Fruit fly (Drosophila melanogaster) whole organism, embryonic: ENCODE measurements around the gene Fum1.
A peak's percentile ranks its signal among the peaks of the same experiment; 100 is the strongest.

ENCODE experiments used
- ATbp ChIP-seq: fragments of 200-800 bp; sonication (Bioruptor generic); optimal IDR thresholded peaks from 2 replicates; lab custom pipeline; 2017; ENCODE audit warnings: missing biosample characterization, mild to moderate bottlenecking, missing genetic modification characterization, missing genetic modification reagents
- Adf1 ChIP-seq: fragments of 200-800 bp; sonication (Bioruptor generic); IDR thresholded peaks from 2 replicates; pipeline ENCODE4 v1.3.6; 2022; ENCODE audit warnings: missing biosample characterization, missing genetic modification characterization
- Atf-2 ChIP-seq: fragments of 200-800 bp; sonication (Bioruptor generic); optimal IDR thresholded peaks from 2 replicates; lab custom pipeline; 2016; ENCODE audit warnings: missing biosample characterization, missing genetic modification characterization
- Blimp-1 ChIP-seq: fragments of 200-800 bp; sonication (Bioruptor generic); optimal IDR thresholded peaks from 3 replicates; lab custom pipeline; 2018; ENCODE audit warnings: missing biosample characterization, missing genetic modification characterization, mild to moderate bottlenecking, moderate library complexity, missing genetic modification reagents
- CG10959 ChIP-seq: fragments of 200-800 bp; sonication (Bioruptor generic); IDR thresholded peaks from 2 replicates; pipeline ENCODE4 v1.3.6; 2022; ENCODE audit warnings: missing biosample characterization, missing genetic modification characterization
- CG11723 ChIP-seq: fragments of 200-800 bp; sonication (Bioruptor generic); optimal IDR thresholded peaks from 2 replicates; lab custom pipeline; 2017; ENCODE audit warnings: missing biosample characterization, mild to moderate bottlenecking, missing genetic modification characterization
- CG12071 ChIP-seq: fragments of 200-800 bp; sonication (Bioruptor generic); optimal IDR thresholded peaks from 3 replicates; lab custom pipeline; 2018; ENCODE audit warnings: missing biosample characterization, mild to moderate bottlenecking, missing genetic modification characterization
- CG12104 ChIP-seq: fragments of 200-800 bp; sonication (Bioruptor generic); optimal IDR thresholded peaks from 3 replicates; lab custom pipeline; 2016; ENCODE audit warnings: missing biosample characterization, missing genetic modification characterization
- CG12299 ChIP-seq: fragments of 200-800 bp; sonication (Bioruptor generic); optimal IDR thresholded peaks from 2 replicates; lab custom pipeline; 2018; ENCODE audit warnings: missing biosample characterization, mild to moderate bottlenecking, missing genetic modification characterization
- CG13123 ChIP-seq: fragments of 200-800 bp; sonication (Bioruptor generic); optimal IDR thresholded peaks from 2 replicates; lab custom pipeline; 2016; ENCODE audit warnings: missing biosample characterization, missing genetic modification characterization
- CG13287 ChIP-seq: fragments of 200-800 bp; sonication (Bioruptor generic); IDR thresholded peaks from 2 replicates; pipeline ENCODE4 v1.3.6; 2022; ENCODE audit warnings: missing biosample characterization, missing genetic modification characterization; ENCODE audit not compliant: partially characterized antibody
- CG13296 ChIP-seq: fragments of 200-800 bp; sonication (Bioruptor generic); optimal IDR thresholded peaks from 3 replicates; lab custom pipeline; 2018; ENCODE audit warnings: missing biosample characterization, mild to moderate bottlenecking, missing genetic modification characterization
- CG13775 ChIP-seq: fragments of 200-800 bp; sonication (Bioruptor generic); optimal IDR thresholded peaks from 3 replicates; lab custom pipeline; 2017; ENCODE audit warnings: missing biosample characterization, mild to moderate bottlenecking, missing genetic modification characterization
- CG15696 ChIP-seq: fragments of 200-800 bp; sonication (Bioruptor generic); optimal IDR thresholded peaks from 2 replicates; lab custom pipeline; 2019; ENCODE audit warnings: missing biosample characterization, mild to moderate bottlenecking, missing genetic modification characterization, moderate library complexity
- CG1603 ChIP-seq: fragments of 200-800 bp; sonication (Bioruptor generic); optimal IDR thresholded peaks from 2 replicates; lab custom pipeline; 2019; ENCODE audit warnings: missing biosample characterization, mild to moderate bottlenecking, missing genetic modification characterization, moderate library complexity
- CG17829 ChIP-seq: fragments of 200-800 bp; optimal IDR thresholded peaks from 2 replicates; lab custom pipeline; 2019; ENCODE audit warnings: missing biosample characterization, mild to moderate bottlenecking, missing genetic modification characterization, moderate library complexity
- CG18599 ChIP-seq: fragments of 200-800 bp; sonication (Bioruptor generic); optimal IDR thresholded peaks from 3 replicates; lab custom pipeline; 2017; ENCODE audit warnings: missing biosample characterization, missing genetic modification characterization, mild to moderate bottlenecking, moderate library complexity, missing genetic modification reagents
- CG18619 ChIP-seq: fragments of 200-800 bp; sonication (Bioruptor generic); optimal IDR thresholded peaks from 3 replicates; lab custom pipeline; 2017; ENCODE audit warnings: missing biosample characterization, mild to moderate bottlenecking, missing genetic modification characterization
- CG2120 ChIP-seq: fragments of 200-800 bp; sonication (Bioruptor generic); optimal IDR thresholded peaks from 3 replicates; lab custom pipeline; 2016; ENCODE audit warnings: missing biosample characterization, missing genetic modification characterization
- CG2875 ChIP-seq: fragments of 200-800 bp; sonication (Bioruptor generic); optimal IDR thresholded peaks from 2 replicates; lab custom pipeline; 2017; ENCODE audit warnings: missing biosample characterization, mild to moderate bottlenecking, missing genetic modification characterization, missing genetic modification reagents
- CG30431 ChIP-seq: fragments of 200-800 bp; sonication (Bioruptor generic); optimal IDR thresholded peaks from 2 replicates; lab custom pipeline; 2017; ENCODE audit warnings: missing biosample characterization, missing genetic modification characterization
- CG3995 ChIP-seq: fragments of 200-800 bp; sonication (Bioruptor generic); optimal IDR thresholded peaks from 3 replicates; lab custom pipeline; 2016; ENCODE audit warnings: missing biosample characterization, missing genetic modification characterization
- CG6683 ChIP-seq: fragments of 200-800 bp; sonication (Bioruptor generic); optimal IDR thresholded peaks from 2 replicates; lab custom pipeline; 2017; ENCODE audit warnings: missing biosample characterization, mild to moderate bottlenecking, missing genetic modification characterization, missing genetic modification reagents
- CG6791 ChIP-seq: fragments of 200-800 bp; sonication (Bioruptor generic); IDR thresholded peaks from 3 replicates; pipeline ENCODE4 v1.3.6; 2022; ENCODE audit warnings: missing biosample characterization, missing genetic modification characterization; ENCODE audit not compliant: partially characterized antibody
- CG7839 ChIP-seq: fragments of 200-800 bp; sonication (Bioruptor generic); optimal IDR thresholded peaks from 3 replicates; lab custom pipeline; 2018; ENCODE audit warnings: missing biosample characterization, mild to moderate bottlenecking, missing genetic modification characterization, moderate library complexity
- Dfd ChIP-seq, 2 experiments: fragments of >200 bp; optimal IDR thresholded peaks; 2 replicates each; lab custom pipeline; 2017; ENCODE audit warnings: missing biosample characterization in 2 of 2, missing genetic modification characterization in 2 of 2
- Dref ChIP-seq: fragments of 200-800 bp; sonication (Bioruptor generic); IDR thresholded peaks from 2 replicates; pipeline ENCODE4 v1.3.6; 2022; ENCODE audit warnings: missing biosample characterization, missing genetic modification characterization
- Gsc ChIP-seq: fragments of 200-800 bp; sonication (Bioruptor generic); IDR thresholded peaks from 2 replicates; pipeline ENCODE4 v1.3.6; 2022; ENCODE audit warnings: missing biosample characterization, missing genetic modification characterization
- HmgZ ChIP-seq: fragments of 200-800 bp; sonication (Bioruptor generic); optimal IDR thresholded peaks from 2 replicates; lab custom pipeline; 2018; ENCODE audit warnings: missing biosample characterization, mild to moderate bottlenecking, missing genetic modification characterization
- Hr39 ChIP-seq: fragments of >200 bp; optimal IDR thresholded peaks from 2 replicates; lab custom pipeline; 2017
- Jarid2 ChIP-seq: fragments of 200-800 bp; sonication (Bioruptor generic); optimal IDR thresholded peaks from 3 replicates; lab custom pipeline; 2017; ENCODE audit warnings: mild to moderate bottlenecking, missing biosample characterization, missing genetic modification reagents, missing genetic modification characterization
- NK7.1 ChIP-seq: fragments of 200-800 bp; sonication (Bioruptor generic); optimal IDR thresholded peaks from 3 replicates; lab custom pipeline; 2016; ENCODE audit warnings: missing biosample characterization, missing genetic modification characterization
- Ravus ChIP-seq: fragments of 200-800 bp; sonication (Bioruptor generic); IDR thresholded peaks from 2 replicates; pipeline ENCODE4 v1.3.6; 2022; ENCODE audit warnings: missing biosample characterization, missing genetic modification characterization
- ash1 ChIP-seq: fragments of 200-800 bp; sonication (Bioruptor generic); optimal IDR thresholded peaks from 2 replicates; lab custom pipeline; 2018; ENCODE audit warnings: missing biosample characterization, mild to moderate bottlenecking, missing genetic modification characterization
- cwo ChIP-seq: fragments of 200-800 bp; sonication (Bioruptor generic); optimal IDR thresholded peaks from 3 replicates; lab custom pipeline; 2017; ENCODE audit warnings: missing biosample characterization, missing genetic modification characterization, mild to moderate bottlenecking, moderate library complexity, missing genetic modification reagents
- ftz-f1 ChIP-seq: fragments of 200-800 bp; sonication (Bioruptor generic); optimal IDR thresholded peaks from 2 replicates; lab custom pipeline; 2016; ENCODE audit warnings: missing biosample characterization, missing genetic modification characterization
- gfzf ChIP-seq: fragments of 200-800 bp; sonication (Bioruptor generic); optimal IDR thresholded peaks from 2 replicates; lab custom pipeline; 2016; ENCODE audit warnings: missing biosample characterization, mild to moderate bottlenecking, missing genetic modification characterization, moderate library complexity
- grn ChIP-seq: fragments of 200-800 bp; sonication (Bioruptor generic); optimal IDR thresholded peaks from 3 replicates; lab custom pipeline; 2017; ENCODE audit warnings: missing biosample characterization, missing genetic modification characterization
- klu ChIP-seq: fragments of 200-800 bp; sonication (Bioruptor generic); IDR thresholded peaks from 2 replicates; pipeline ENCODE4 v1.3.6; 2022; ENCODE audit warnings: missing biosample characterization, missing genetic modification characterization
- lilli ChIP-seq: fragments of 200-800 bp; sonication (Bioruptor generic); optimal IDR thresholded peaks from 3 replicates; lab custom pipeline; 2016; ENCODE audit warnings: missing biosample characterization, missing genetic modification characterization
- oc ChIP-seq: fragments of 200-800 bp; sonication (Bioruptor generic); optimal IDR thresholded peaks from 2 replicates; lab custom pipeline; 2018; ENCODE audit warnings: missing biosample characterization, mild to moderate bottlenecking, missing genetic modification characterization, moderate library complexity
- pan ChIP-seq, 4 experiments: fragments of >200 bp in 3 of 4; fragments of 200-800 bp in 1 of 4; sonication (Bioruptor generic) in 1 of 4; optimal IDR thresholded peaks in 3 of 4; IDR thresholded peaks in 1 of 4; 2 replicates each; pipeline versions ENCODE4 v1.3.6 to Lab custom; 2017 to 2022; ENCODE audit warnings: missing biosample characterization in 2 of 4, missing genetic modification characterization in 2 of 4, mixed read lengths in 1 of 4
- pnt ChIP-seq: fragments of 200-800 bp; sonication (Bioruptor generic); optimal IDR thresholded peaks from 3 replicates; lab custom pipeline; 2016; ENCODE audit warnings: missing biosample characterization, missing genetic modification characterization
- row ChIP-seq: fragments of 200-800 bp; sonication (Bioruptor generic); IDR thresholded peaks from 3 replicates; pipeline ENCODE4 v1.3.6; 2022; ENCODE audit warnings: missing biosample characterization, missing genetic modification characterization
- sd ChIP-seq: fragments of 200-800 bp; sonication (Bioruptor generic); optimal IDR thresholded peaks from 3 replicates; lab custom pipeline; 2018; ENCODE audit warnings: missing biosample characterization, mild to moderate bottlenecking, missing genetic modification characterization, moderate library complexity
- sens ChIP-seq: fragments of 200-800 bp; sonication (Bioruptor generic); peaks from one replicate; lab custom pipeline; 2016; ENCODE audit warnings: missing biosample characterization, missing genetic modification characterization
- slbo ChIP-seq: fragments of 200-800 bp; sonication (Bioruptor generic); IDR thresholded peaks from 2 replicates; pipeline ENCODE4 v1.3.6; 2022; ENCODE audit warnings: missing biosample characterization, missing genetic modification characterization
- so ChIP-seq: fragments of 200-800 bp; sonication (Bioruptor generic); IDR thresholded peaks from 3 replicates; pipeline ENCODE4 v1.3.6; 2022; ENCODE audit warnings: missing biosample characterization, missing genetic modification characterization

Fum1 gene

DNA sequence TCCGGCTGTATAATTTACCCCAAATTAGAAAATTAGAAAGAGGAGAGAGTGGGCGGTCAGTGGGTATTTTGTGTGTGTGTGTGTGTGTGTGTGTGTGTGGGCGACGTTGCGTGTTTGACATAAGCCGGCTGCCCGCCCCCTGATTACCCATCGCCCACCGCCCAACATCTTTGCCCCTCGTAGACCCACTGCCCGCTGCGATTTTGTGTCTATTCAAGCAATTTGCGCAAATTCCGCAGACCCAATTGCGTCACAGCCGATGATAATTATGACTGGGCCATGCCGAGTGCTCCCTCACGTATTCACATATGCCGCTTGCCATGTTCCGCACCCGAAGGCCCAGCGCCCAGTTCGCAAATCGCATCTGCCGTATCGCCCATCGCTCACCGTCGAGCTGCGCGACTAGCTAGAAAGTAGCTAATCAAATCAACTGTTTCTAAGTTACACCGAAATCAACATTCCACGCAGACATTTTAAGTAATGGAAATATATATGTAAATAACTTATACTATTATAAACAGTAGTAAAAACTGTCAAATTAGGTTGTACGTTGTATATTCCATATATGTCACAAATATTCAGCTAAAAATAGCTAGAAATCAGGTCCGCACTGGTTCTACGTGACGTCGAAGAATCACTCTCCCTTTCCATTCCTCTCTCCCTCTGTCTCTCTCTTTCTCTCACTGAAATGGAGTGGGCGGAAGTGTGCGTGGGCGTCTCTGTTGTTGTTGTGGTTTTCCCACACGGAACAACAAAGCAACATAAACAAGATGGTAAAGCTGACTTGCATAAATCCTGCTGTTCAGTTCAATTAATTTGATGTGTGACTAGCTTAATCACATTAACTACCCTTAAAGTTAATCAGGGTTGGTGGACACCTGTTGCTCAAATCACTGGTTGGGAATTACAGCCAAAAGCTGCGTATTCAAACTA lies 21.3 kb upstream of the Fum1 start (continued):
- TF ChIP-seq slbo = peak; percentile 54
- no peak for TF ChIP-seq NK7.1
- TF ChIP-seq pnt (GFP tag; lab: Kevin White, UChicago) = no peak
- peak; percentile 31 for TF ChIP-seq sens (GFP tag; lab: Kevin White, UChicago)
- TF ChIP-seq CG12104 = no peak
- peak; percentile 94 for TF ChIP-seq Blimp-1 (GFP tag; lab: Kevin White, UChicago)
- no peak for TF ChIP-seq Hr39
- peak; percentile 17 for TF ChIP-seq CG17829 (tag; lab: Kevin White, UChicago)
- TF ChIP-seq HmgZ (tag; lab: Kevin White, UChicago) = peak; percentile 55
- peak; percentile 96 for TF ChIP-seq row (GFP tag; lab: Robert Waterston, UW)
- no peak for TF ChIP-seq CG3995 (GFP tag; lab: Kevin White, UChicago)
- peak; percentile 45 for TF ChIP-seq lilli
- TF ChIP-seq Gsc = no peak
- TF ChIP-seq Adf1 (GFP tag; lab: Robert Waterston, UW) = peak; percentile 18; the same call in 1 of the 2 replicates
- no peak for TF ChIP-seq gfzf (GFP tag; lab: Kevin White, UChicago)
- TF ChIP-seq CG11723 (GFP tag; lab: Kevin White, UChicago) = no peak
- TF ChIP-seq CG13287 (GFP tag; lab: Robert Waterston, UW) = peak; percentile 48
- no peak for TF ChIP-seq CG2875 (GFP tag; lab: Kevin White, UChicago)
- peak; percentile 11 for TF ChIP-seq CG6683 (GFP tag; lab: Kevin White, UChicago)
- no peak for TF ChIP-seq ATbp
- TF ChIP-seq ftz-f1 (GFP tag; lab: Kevin White, UChicago) = no peak
- peak; percentile 78 for TF ChIP-seq CG18599
- peak; percentile 93 for TF ChIP-seq sd (tag; lab: Kevin White, UChicago)
- no peak for TF ChIP-seq CG13775 (GFP tag; lab: Kevin White, UChicago)
- TF ChIP-seq pan (optimal IDR thresholded peaks at IDR 0.05; lab: Kevin White, UChicago) = no peak
- TF ChIP-seq pan (GFP tag; optimal IDR thresholded peaks at IDR 0.05 in 1 of 2, IDR thresholded peaks at IDR 0.05 in 1 of 2) = no peak
- no peak for TF ChIP-seq CG6791
- no peak for TF ChIP-seq CG30431 (GFP tag; lab: Kevin White, UChicago)
- TF ChIP-seq CG1603 (tag; lab: Kevin White, UChicago) = peak; percentile 30
- no peak for TF ChIP-seq Atf-2
- TF ChIP-seq CG2120 (GFP tag; lab: Kevin White, UChicago) = peak; percentile 33
- TF ChIP-seq CG10959 = no peak
- no peak for TF ChIP-seq Jarid2 (GFP tag; lab: Kevin White, UChicago)
- no peak for TF ChIP-seq CG12299 (tag; lab: Kevin White, UChicago)
- TF ChIP-seq Ravus (GFP tag; lab: Robert Waterston, UW) = no peak
- TF ChIP-seq CG7839 (tag; lab: Kevin White, UChicago) = peak; percentile 61
- TF ChIP-seq so (GFP tag; lab: Robert Waterston, UW) = no peak
- TF ChIP-seq CG13296 (GFP tag; lab: Kevin White, UChicago) = peak; percentile 65
- no peak for TF ChIP-seq ash1 (GFP tag; lab: Kevin White, UChicago)
- TF ChIP-seq CG18619 (GFP tag; lab: Kevin White, UChicago) = peak; percentile 3
- peak in 1 of 2 experiments; percentile 16 for TF ChIP-seq Dfd (GFP tag; optimal IDR thresholded peaks at IDR 0.05; lab: Kevin White, UChicago)
- no peak for TF ChIP-seq Dref
- TF ChIP-seq oc (tag; lab: Kevin White, UChicago) = no peak
- no peak for TF ChIP-seq CG13123 (GFP tag; lab: Kevin White, UChicago)
- TF ChIP-seq CG12071 (GFP tag; lab: Kevin White, UChicago) = no peak
- peak; percentile 45 for TF ChIP-seq klu (GFP tag; lab: Robert Waterston, UW)
- TF ChIP-seq cwo = peak; percentile 52
- TF ChIP-seq CG15696 = peak; percentile 7
- peak; percentile 15 for TF ChIP-seq grn (GFP tag; lab: Kevin White, UChicago)
